Worm (Caenorhabditis elegans) whole organism, L3 larva: Measurements from ENCODE around the gene D1014.2.

Experiments
- ama-1 ChIP-seq: fragments of 150-350 bp; optimal IDR thresholded peaks from 2 replicates; lab custom pipeline; 2018
- daf-12 ChIP-seq: fragments of 150-350 bp; optimal IDR thresholded peaks from 2 replicates; lab custom pipeline; 2014; ENCODE audit warnings: missing biosample characterization, missing genetic modification reagents, missing genetic modification characterization
- nhr-12 ChIP-seq: fragments of 150-350 bp; optimal IDR thresholded peaks from 2 replicates; lab custom pipeline; 2014; ENCODE audit warnings: missing biosample characterization, missing genetic modification characterization
- nhr-25 ChIP-seq: sonication (generic microtip); optimal IDR thresholded peaks from 2 replicates; lab custom pipeline; 2017; ENCODE audit warnings: missing biosample characterization, missing genetic modification characterization
- nhr-67 ChIP-seq: fragments of 150-350 bp; optimal IDR thresholded peaks from 2 replicates; lab custom pipeline; 2014; ENCODE audit warnings: missing biosample characterization, missing genetic modification characterization
- nhr-76 ChIP-seq: fragments of 150-350 bp; sonication (generic microtip); optimal IDR thresholded peaks from 5 replicates; lab custom pipeline; 2014; ENCODE audit warnings: missing biosample characterization, missing genetic modification characterization
- nhr-77 ChIP-seq: fragments of 150-350 bp; optimal IDR thresholded peaks from 2 replicates; lab custom pipeline; 2014; ENCODE audit warnings: missing biosample characterization, missing genetic modification characterization
- tbx-2 ChIP-seq: sonication (generic microtip); optimal IDR thresholded peaks from 2 replicates; lab custom pipeline; 2016; ENCODE audit warnings: mild to moderate bottlenecking, missing genetic modification characterization, missing compliant biosample characterization
- unc-62 ChIP-seq: fragments of 150-350 bp; sonication (generic microtip); optimal IDR thresholded peaks from 4 replicates; lab custom pipeline; 2014; ENCODE audit warnings: missing biosample characterization, missing genetic modification reagents, missing genetic modification characterization
- ztf-11 ChIP-seq: fragments of 150-350 bp; optimal IDR thresholded peaks from 2 replicates; lab custom pipeline; 2014; ENCODE audit warnings: missing biosample characterization, missing genetic modification characterization

DNA sequence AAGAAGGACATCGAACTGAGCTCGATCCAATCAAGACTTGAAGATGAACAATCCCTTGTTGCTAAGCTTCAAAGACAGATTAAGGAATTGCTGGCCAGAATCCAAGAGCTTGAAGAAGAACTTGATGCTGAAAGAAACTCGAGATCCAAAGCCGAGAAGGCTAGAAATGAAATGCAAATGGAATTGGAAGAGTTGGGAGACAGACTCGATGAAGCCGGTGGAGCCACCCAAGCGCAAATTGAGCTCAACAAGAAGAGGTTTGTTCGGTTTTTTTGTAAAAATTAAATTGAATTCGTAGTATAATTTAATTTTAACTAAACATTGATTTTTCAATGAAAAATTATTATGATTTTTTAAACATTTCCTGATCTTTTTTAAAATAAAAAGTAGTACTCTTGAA, 29.2 kb upstream of the D1014.2 start:
- TF ChIP-seq nhr-76 (tag; lab: Kevin White, UChicago) = no peak
- TF ChIP-seq daf-12 (tag; lab: Kevin White, UChicago) = no peak
- no peak for TF ChIP-seq ama-1 (lab: Kevin White, UChicago)
- no peak for TF ChIP-seq tbx-2 (tag; lab: Kevin White, UChicago)
- no peak for TF ChIP-seq unc-62 (GFP tag; lab: Kevin White, UChicago)
- no peak for TF ChIP-seq ztf-11 (tag; lab: Kevin White, UChicago)
- TF ChIP-seq nhr-77 = no peak
- TF ChIP-seq nhr-12 (tag; lab: Kevin White, UChicago) = no peak
- TF ChIP-seq nhr-25 = no peak
- TF ChIP-seq nhr-67 (tag; lab: Kevin White, UChicago) = no peak
